Fruit fly (Drosophila melanogaster) whole organism, embryonic: ENCODE results near the gene zf30C.

Experiments
- CG10565 ChIP-seq: fragments of 200-800 bp; sonication (Bioruptor generic); optimal IDR thresholded peaks from 3 replicates; lab custom pipeline; 2016; ENCODE audit warnings: missing biosample characterization, mild to moderate bottlenecking, missing genetic modification characterization
- CG11247 ChIP-seq: fragments of 200-800 bp; sonication (Bioruptor generic); IDR thresholded peaks from 2 replicates; pipeline ENCODE4 v1.3.6; 2022; ENCODE audit warnings: missing biosample characterization, missing genetic modification characterization
- CG11504 ChIP-seq: fragments of 200-800 bp; sonication (Bioruptor generic); optimal IDR thresholded peaks from 3 replicates; lab custom pipeline; 2019; ENCODE audit warnings: missing biosample characterization, mild to moderate bottlenecking, missing genetic modification characterization, moderate library complexity
- CG12104 ChIP-seq: fragments of 200-800 bp; sonication (Bioruptor generic); optimal IDR thresholded peaks from 3 replicates; lab custom pipeline; 2016; ENCODE audit warnings: missing biosample characterization, missing genetic modification characterization
- CG13424 ChIP-seq: fragments of 200-800 bp; sonication (Bioruptor generic); optimal IDR thresholded peaks from 2 replicates; lab custom pipeline; 2019; ENCODE audit warnings: missing biosample characterization, mild to moderate bottlenecking, missing genetic modification characterization, moderate library complexity
- CG13775 ChIP-seq: fragments of 200-800 bp; sonication (Bioruptor generic); optimal IDR thresholded peaks from 3 replicates; lab custom pipeline; 2017; ENCODE audit warnings: missing biosample characterization, mild to moderate bottlenecking, missing genetic modification characterization
- CG13894 ChIP-seq: fragments of 200-800 bp; sonication (Bioruptor generic); optimal IDR thresholded peaks from 3 replicates; lab custom pipeline; 2018; ENCODE audit warnings: missing biosample characterization, mild to moderate bottlenecking, missing genetic modification characterization, moderate library complexity
- CG14441 ChIP-seq: fragments of 200-800 bp; sonication (Bioruptor generic); IDR thresholded peaks from 2 replicates; pipeline ENCODE4 v1.3.6; 2022; ENCODE audit warnings: missing biosample characterization, missing genetic modification characterization
- CG14710 ChIP-seq: fragments of 200-800 bp; sonication (Bioruptor generic); optimal IDR thresholded peaks from 3 replicates; lab custom pipeline; 2019; ENCODE audit warnings: missing biosample characterization, mild to moderate bottlenecking, missing genetic modification characterization, moderate library complexity
- CG15696 ChIP-seq: fragments of 200-800 bp; sonication (Bioruptor generic); optimal IDR thresholded peaks from 2 replicates; lab custom pipeline; 2019; ENCODE audit warnings: missing biosample characterization, mild to moderate bottlenecking, missing genetic modification characterization, moderate library complexity
- CG17802 ChIP-seq: fragments of 200-800 bp; sonication (Bioruptor generic); optimal IDR thresholded peaks from 2 replicates; lab custom pipeline; 2018; ENCODE audit warnings: missing biosample characterization, mild to moderate bottlenecking, missing genetic modification characterization, moderate library complexity
- CG18476 ChIP-seq: fragments of 200-800 bp; sonication (Bioruptor generic); optimal IDR thresholded peaks from 2 replicates; lab custom pipeline; 2016; ENCODE audit warnings: missing biosample characterization, mild to moderate bottlenecking, missing genetic modification characterization
- CG2120 ChIP-seq: fragments of 200-800 bp; sonication (Bioruptor generic); optimal IDR thresholded peaks from 3 replicates; lab custom pipeline; 2016; ENCODE audit warnings: missing biosample characterization, missing genetic modification characterization
- CG30403 ChIP-seq: fragments of 200-800 bp; sonication (Bioruptor generic); optimal IDR thresholded peaks from 3 replicates; lab custom pipeline; 2016; ENCODE audit warnings: missing biosample characterization, missing genetic modification characterization
- CG31365 ChIP-seq: fragments of 200-800 bp; sonication (Bioruptor generic); optimal IDR thresholded peaks from 2 replicates; lab custom pipeline; 2018; ENCODE audit warnings: missing biosample characterization, mild to moderate bottlenecking, missing genetic modification characterization
- CG34224 ChIP-seq: fragments of 200-800 bp; sonication (Bioruptor generic); IDR thresholded peaks from 3 replicates; pipeline ENCODE4 v1.3.6; 2022; ENCODE audit warnings: missing biosample characterization, missing genetic modification characterization; ENCODE audit not compliant: partially characterized antibody
- CG3847 ChIP-seq: fragments of 200-800 bp; sonication (Bioruptor generic); IDR thresholded peaks from 2 replicates; pipeline ENCODE4 v1.3.6; 2022; ENCODE audit warnings: missing biosample characterization, missing genetic modification characterization
- CG42726 ChIP-seq: fragments of 200-800 bp; sonication (Bioruptor generic); IDR thresholded peaks from 2 replicates; pipeline ENCODE4 v1.3.6; 2022; ENCODE audit warnings: missing biosample characterization, missing genetic modification characterization; ENCODE audit not compliant: partially characterized antibody
- CG4328 ChIP-seq: fragments of 200-800 bp; sonication (Bioruptor generic); optimal IDR thresholded peaks from 3 replicates; lab custom pipeline; 2017; ENCODE audit warnings: missing biosample characterization, missing genetic modification reagents, missing genetic modification characterization
- CG4707 ChIP-seq: fragments of 200-800 bp; sonication (Bioruptor generic); optimal IDR thresholded peaks from 2 replicates; lab custom pipeline; 2018; ENCODE audit warnings: missing biosample characterization, mild to moderate bottlenecking, missing genetic modification characterization, moderate library complexity
- CG6272 ChIP-seq: fragments of 200-800 bp; sonication (Bioruptor generic); IDR thresholded peaks from 2 replicates; pipeline ENCODE4 v1.3.6; 2022; ENCODE audit warnings: missing biosample characterization, missing genetic modification characterization
- CG7556 ChIP-seq: fragments of 200-800 bp; sonication (Bioruptor generic); optimal IDR thresholded peaks from 2 replicates; lab custom pipeline; 2017; ENCODE audit warnings: missing biosample characterization, mild to moderate bottlenecking, missing genetic modification characterization
- CG8359 ChIP-seq: fragments of 200-800 bp; sonication (Bioruptor generic); optimal IDR thresholded peaks from 2 replicates; lab custom pipeline; 2017; ENCODE audit warnings: missing biosample characterization, mild to moderate bottlenecking, missing genetic modification characterization, borderline replicate concordance
- CG8478 ChIP-seq: fragments of >200 bp; optimal IDR thresholded peaks from 2 replicates; lab custom pipeline; 2018
- CTCF ChIP-seq: fragments of 200-800 bp; sonication (Bioruptor generic); optimal IDR thresholded peaks from 2 replicates; lab custom pipeline; 2017; ENCODE audit warnings: missing biosample characterization, mild to moderate bottlenecking, missing genetic modification characterization, moderate library complexity
- Chrac-16 ChIP-seq: fragments of 200-800 bp; sonication (Bioruptor generic); optimal IDR thresholded peaks from 3 replicates; lab custom pipeline; 2016; ENCODE audit warnings: missing biosample characterization, missing genetic modification characterization
- CoRest ChIP-seq: fragments of 200-800 bp; sonication (Bioruptor generic); optimal IDR thresholded peaks from 3 replicates; lab custom pipeline; 2018; ENCODE audit warnings: missing biosample characterization, mild to moderate bottlenecking, missing genetic modification characterization, moderate library complexity
- D19B ChIP-seq: fragments of 200-800 bp; sonication (Bioruptor generic); optimal IDR thresholded peaks from 2 replicates; lab custom pipeline; 2017; ENCODE audit warnings: missing biosample characterization, mild to moderate bottlenecking, missing genetic modification characterization
- Dip3 ChIP-seq: fragments of 200-800 bp; sonication (Bioruptor generic); optimal IDR thresholded peaks from 3 replicates; lab custom pipeline; 2016; ENCODE audit warnings: missing biosample characterization, missing genetic modification characterization
- Fer1 ChIP-seq: fragments of 200-800 bp; sonication (Bioruptor generic); optimal IDR thresholded peaks from 2 replicates; lab custom pipeline; 2017; ENCODE audit warnings: missing biosample characterization, mild to moderate bottlenecking, missing genetic modification characterization
- Gsc ChIP-seq: fragments of 200-800 bp; sonication (Bioruptor generic); IDR thresholded peaks from 2 replicates; pipeline ENCODE4 v1.3.6; 2022; ENCODE audit warnings: missing biosample characterization, missing genetic modification characterization
- H2.0 ChIP-seq: fragments of 200-800 bp; sonication (Bioruptor generic); IDR thresholded peaks from 2 replicates; pipeline ENCODE4 v1.3.6; 2022; ENCODE audit warnings: missing biosample characterization, missing genetic modification characterization
- HLHmδ ChIP-seq: fragments of 200-800 bp; sonication (Bioruptor generic); optimal IDR thresholded peaks from 2 replicates; lab custom pipeline; 2018; ENCODE audit warnings: missing biosample characterization, mild to moderate bottlenecking, missing genetic modification characterization, moderate library complexity
- Mes4 ChIP-seq: fragments of 200-800 bp; sonication (Bioruptor generic); optimal IDR thresholded peaks from 2 replicates; lab custom pipeline; 2016; ENCODE audit warnings: missing biosample characterization, missing genetic modification characterization
- Side ChIP-seq: fragments of 200-800 bp; sonication (Bioruptor generic); optimal IDR thresholded peaks from 2 replicates; lab custom pipeline; 2016; ENCODE audit warnings: missing biosample characterization, missing genetic modification characterization
- Taf1 ChIP-seq: fragments of 200-800 bp; sonication (Bioruptor generic); IDR thresholded peaks from 2 replicates; pipeline ENCODE4 v1.3.6; 2022; ENCODE audit warnings: missing biosample characterization, missing genetic modification characterization
- Tbp ChIP-seq: fragments of >200 bp; optimal IDR thresholded peaks from 2 replicates; lab custom pipeline; 2018; ENCODE audit warnings: missing biosample characterization, missing genetic modification characterization
- Xbp1 ChIP-seq: fragments of 200-800 bp; sonication (Bioruptor generic); optimal IDR thresholded peaks from 3 replicates; lab custom pipeline; 2016; ENCODE audit warnings: missing biosample characterization, mild to moderate bottlenecking, missing genetic modification characterization
- aop ChIP-seq: fragments of 200-800 bp; sonication (Bioruptor generic); IDR thresholded peaks from 2 replicates; pipeline ENCODE4 v1.3.6; 2022; ENCODE audit warnings: missing biosample characterization, missing genetic modification characterization
- bigmax ChIP-seq: fragments of 200-800 bp; sonication (Bioruptor generic); optimal IDR thresholded peaks from 2 replicates; lab custom pipeline; 2018; ENCODE audit warnings: missing biosample characterization, mild to moderate bottlenecking, missing genetic modification characterization
- corto ChIP-seq: fragments of 200-800 bp; sonication (Bioruptor generic); optimal IDR thresholded peaks from 2 replicates; lab custom pipeline; 2016; ENCODE audit warnings: missing biosample characterization, mild to moderate bottlenecking, missing genetic modification characterization, moderate library complexity
- dan ChIP-seq: fragments of 200-800 bp; sonication (Bioruptor generic); IDR thresholded peaks from 2 replicates; pipeline ENCODE4 v1.3.6; 2022; ENCODE audit warnings: missing biosample characterization, missing genetic modification characterization
- dysf ChIP-seq: fragments of 200-800 bp; sonication (Bioruptor generic); IDR thresholded peaks from 3 replicates; pipeline ENCODE4 v1.3.6; 2022; ENCODE audit warnings: missing biosample characterization, missing genetic modification characterization
- fd102C ChIP-seq: fragments of 200-800 bp; sonication (Bioruptor generic); optimal IDR thresholded peaks from 2 replicates; lab custom pipeline; 2018; ENCODE audit warnings: missing biosample characterization, mild to moderate bottlenecking, missing genetic modification characterization, moderate library complexity
- gsb ChIP-seq: fragments of 200-800 bp; sonication (Bioruptor generic); IDR thresholded peaks from 2 replicates; pipeline ENCODE4 v1.3.6; 2022; ENCODE audit warnings: missing biosample characterization, missing genetic modification characterization
- nau ChIP-seq: fragments of 200-800 bp; sonication (Bioruptor generic); optimal IDR thresholded peaks from 3 replicates; lab custom pipeline; 2017; ENCODE audit warnings: missing biosample characterization, mild to moderate bottlenecking, missing genetic modification characterization, missing genetic modification reagents
- pum ChIP-seq: fragments of 200-800 bp; sonication (Bioruptor generic); optimal IDR thresholded peaks from 2 replicates; lab custom pipeline; 2016; ENCODE audit warnings: missing biosample characterization, missing genetic modification characterization
- sens ChIP-seq: fragments of 200-800 bp; sonication (Bioruptor generic); peaks from one replicate; lab custom pipeline; 2016; ENCODE audit warnings: missing biosample characterization, missing genetic modification characterization
- slou ChIP-seq: fragments of 200-800 bp; sonication (Bioruptor generic); optimal IDR thresholded peaks from 3 replicates; lab custom pipeline; 2016; ENCODE audit warnings: missing biosample characterization, missing genetic modification characterization
- tio ChIP-seq: fragments of 200-800 bp; sonication (Bioruptor generic); optimal IDR thresholded peaks from 2 replicates; lab custom pipeline; 2017; ENCODE audit warnings: missing biosample characterization, missing genetic modification characterization, inconsistent platforms
- unc-4 ChIP-seq: fragments of 200-800 bp; sonication (Bioruptor generic); IDR thresholded peaks from 2 replicates; pipeline ENCODE4 v1.3.6; 2022; ENCODE audit warnings: missing biosample characterization, missing genetic modification characterization; ENCODE audit not compliant: partially characterized antibody
- zfh2 ChIP-seq: fragments of 200-800 bp; sonication (Bioruptor generic); optimal IDR thresholded peaks from 2 replicates; lab custom pipeline; 2016; ENCODE audit warnings: missing biosample characterization, missing genetic modification characterization

The zf30C gene

dm6 chr2L:9779147-9779546, 21.0 kb downstream of the zf30C start (continued):
- TF ChIP-seq CG7556 (GFP tag; lab: Kevin White, UChicago), result peak; percentile 42
- TF ChIP-seq CG11504 (tag; lab: Kevin White, UChicago), result peak; percentile 50
- no peak for TF ChIP-seq HLHmδ (GFP tag; lab: Kevin White, UChicago)
- no peak for TF ChIP-seq CG31365 (tag; lab: Kevin White, UChicago)
- peak; percentile 21; the same call in 1 of the 2 replicates for TF ChIP-seq H2.0 (GFP tag; lab: Robert Waterston, UW)
- peak; percentile 46; the same call in 2 of the 3 replicates for TF ChIP-seq dysf (GFP tag; lab: Robert Waterston, UW)
- TF ChIP-seq CG12104 (GFP tag; lab: Kevin White, UChicago), result no peak
- TF ChIP-seq sens (GFP tag; lab: Kevin White, UChicago), result peak; percentile 51
- peak; percentile 29 for TF ChIP-seq Xbp1 (GFP tag; lab: Kevin White, UChicago)
- TF ChIP-seq CG2120 (GFP tag; lab: Kevin White, UChicago), result peak; percentile 73
- no peak for TF ChIP-seq CG10565
- TF ChIP-seq D19B (GFP tag; lab: Kevin White, UChicago), result peak; percentile 62
- TF ChIP-seq gsb (GFP tag; lab: Robert Waterston, UW), result no peak
- no peak for TF ChIP-seq Tbp (GFP tag; lab: Kevin White, UChicago)
- no peak for TF ChIP-seq unc-4
- TF ChIP-seq Chrac-16 (GFP tag; lab: Kevin White, UChicago), result no peak
- TF ChIP-seq dan (GFP tag; lab: Robert Waterston, UW), result no peak
- no peak for TF ChIP-seq CG4707 (GFP tag; lab: Kevin White, UChicago)
- TF ChIP-seq CG30403 (GFP tag; lab: Kevin White, UChicago), result peak; percentile 41
- TF ChIP-seq CG18476, result no peak
- TF ChIP-seq CG14441 (GFP tag; lab: Robert Waterston, UW), result 0 out of 2 replicates have a peak, but pooled peaks have one; percentile 10
- TF ChIP-seq CoRest (tag; lab: Kevin White, UChicago), result peak; percentile 57
- peak; percentile 9 for TF ChIP-seq CG13775 (GFP tag; lab: Kevin White, UChicago)
- no peak for TF ChIP-seq corto (GFP tag; lab: Kevin White, UChicago)
- TF ChIP-seq Taf1 (GFP tag; lab: Robert Waterston, UW), result no peak
- TF ChIP-seq CG13424, result peak; percentile 35
- TF ChIP-seq nau, result no peak
- no peak for TF ChIP-seq slou (GFP tag; lab: Kevin White, UChicago)
- peak; percentile 60 for TF ChIP-seq zfh2 (GFP tag; lab: Kevin White, UChicago)
- TF ChIP-seq CG3847 (GFP tag; lab: Robert Waterston, UW), result peak; percentile 29; the same call in 1 of the 2 replicates
- no peak for TF ChIP-seq CG8478 (lab: Kevin White, UChicago)
- TF ChIP-seq CTCF, result no peak
- peak; percentile 6 for TF ChIP-seq pum (GFP tag; lab: Kevin White, UChicago)
- peak; percentile 8 for TF ChIP-seq tio
- TF ChIP-seq Side (GFP tag; lab: Kevin White, UChicago), result no peak
- 0 out of 2 replicates have a peak, but pooled peaks have one; percentile 13 for TF ChIP-seq CG11247 (GFP tag; lab: Robert Waterston, UW)
- TF ChIP-seq Gsc, result no peak
- no peak for TF ChIP-seq bigmax (GFP tag; lab: Kevin White, UChicago)
- TF ChIP-seq aop (GFP tag; lab: Robert Waterston, UW), result no peak
- peak; percentile 54 for TF ChIP-seq Dip3 (GFP tag; lab: Kevin White, UChicago)
- TF ChIP-seq CG8359, result no peak
- no peak for TF ChIP-seq CG17802 (tag; lab: Kevin White, UChicago)
- no peak for TF ChIP-seq CG4328
- no peak for TF ChIP-seq CG34224 (GFP tag; lab: Robert Waterston, UW)
- TF ChIP-seq CG13894, result peak; percentile 75
- no peak for TF ChIP-seq CG14710
- TF ChIP-seq CG15696 (tag; lab: Kevin White, UChicago), result no peak
- no peak for TF ChIP-seq CG6272 (GFP tag; lab: Robert Waterston, UW)
- no peak for TF ChIP-seq Mes4 (GFP tag; lab: Kevin White, UChicago)
- TF ChIP-seq CG42726 (GFP tag; lab: Robert Waterston, UW), result no peak
- TF ChIP-seq Fer1 (GFP tag; lab: Kevin White, UChicago), result peak; percentile 26
- no peak for TF ChIP-seq fd102C (GFP tag; lab: Kevin White, UChicago)
